Fruit fly (Drosophila melanogaster): Measurements from ENCODE around the gene CG10184.

CG10184 gene

dm6 chr3R:23646183-23646582 is 40.9 kb upstream of the CG10184 start:
- peak; percentile 72 for TF ChIP-seq CG4820 (GFP tag; optimal IDR thresholded peaks at IDR 0.05)
- TF ChIP-seq prd (optimal IDR thresholded peaks at IDR 0.05) = no peak
- TF ChIP-seq prd (GFP tag; IDR thresholded peaks at IDR 0.05) = peak; percentile 84
- peak; percentile 83 for TF ChIP-seq CG11504 (tag; optimal IDR thresholded peaks at IDR 0.05)
- peak; percentile 28 for TF ChIP-seq Myb (GFP tag; optimal IDR thresholded peaks at IDR 0.05)
- peak; percentile 20 for TF ChIP-seq gro (GFP tag; optimal IDR thresholded peaks at IDR 0.05)
- TF ChIP-seq caup (GFP tag; optimal IDR thresholded peaks at IDR 0.05; ENCODE audit: severe bottlenecking) = peak; percentile 55
- TF ChIP-seq CG2875 (GFP tag; optimal IDR thresholded peaks at IDR 0.05) = peak; percentile 60
- TF ChIP-seq dpn (GFP tag; optimal IDR thresholded peaks at IDR 0.05) = peak; percentile 69 to 75
- peak in 1 of 2 experiments; percentile 78 for TF ChIP-seq Hr51 (GFP tag; optimal IDR thresholded peaks at IDR 0.05)
- TF ChIP-seq knrl (GFP tag; IDR thresholded peaks at IDR 0.05; ENCODE audit: partially characterized antibody) = no peak
- peak; percentile 39 for TF ChIP-seq crc (GFP tag; optimal IDR thresholded peaks at IDR 0.05)
- TF ChIP-seq repo (GFP tag; optimal IDR thresholded peaks at IDR 0.05) = peak; percentile 61
- TF ChIP-seq gcm (GFP tag; optimal IDR thresholded peaks at IDR 0.05) = peak; percentile 46
- TF ChIP-seq CG10462 (GFP tag; optimal IDR thresholded peaks at IDR 0.05) = peak; percentile 50
- TF ChIP-seq kah (GFP tag; optimal IDR thresholded peaks at IDR 0.05) = peak; percentile 44
- peak; percentile 12 for TF ChIP-seq CG8359 (GFP tag; optimal IDR thresholded peaks at IDR 0.05; ENCODE audit: borderline replicate concordance)
- no peak for TF ChIP-seq pb (GFP tag; optimal IDR thresholded peaks at IDR 0.05)
- peak; percentile 61 for TF ChIP-seq CG5245 (GFP tag; optimal IDR thresholded peaks at IDR 0.05)
- peak; percentile 53 for TF ChIP-seq CG30431 (GFP tag; optimal IDR thresholded peaks at IDR 0.05)
- TF ChIP-seq kay (GFP tag; optimal IDR thresholded peaks at IDR 0.05) = no peak
- TF ChIP-seq dysf (GFP tag; IDR thresholded peaks at IDR 0.05) = peak; percentile 83
- TF ChIP-seq danr (GFP tag; IDR thresholded peaks at IDR 0.05) = peak; percentile 45; the same call in 1 of the 2 replicates
- peak; percentile 75 for TF ChIP-seq fd96Cb (tag; optimal IDR thresholded peaks at IDR 0.05)
- TF ChIP-seq CG2678 (tag; optimal IDR thresholded peaks at IDR 0.05) = peak; percentile 75
- TF ChIP-seq ewg (GFP tag; optimal IDR thresholded peaks at IDR 0.05) = peak; percentile 63
- TF ChIP-seq sima (GFP tag; optimal IDR thresholded peaks at IDR 0.05) = no peak
- 0 out of 2 replicates have a peak, but pooled peaks have one; percentile 13 for TF ChIP-seq Dip2 (GFP tag; IDR thresholded peaks at IDR 0.05)
- TF ChIP-seq NC2β (GFP tag; optimal IDR thresholded peaks at IDR 0.05) = peak; percentile 68
- peak; percentile 39 for TF ChIP-seq org-1 (GFP tag; optimal IDR thresholded peaks at IDR 0.05)
- TF ChIP-seq fd64A (GFP tag; optimal IDR thresholded peaks at IDR 0.05) = peak; percentile 49
- no peak for TF ChIP-seq Tbp (GFP tag; optimal IDR thresholded peaks at IDR 0.05)
- peak; percentile 69 for TF ChIP-seq CG1529 (GFP tag; optimal IDR thresholded peaks at IDR 0.05)
- TF ChIP-seq klu (GFP tag; IDR thresholded peaks at IDR 0.05) = 0 out of 2 replicates have a peak, but pooled peaks have one; percentile 36
- TF ChIP-seq H2.0 (GFP tag; IDR thresholded peaks at IDR 0.05) = peak; percentile 80
- TF ChIP-seq CG4854 (GFP tag; optimal IDR thresholded peaks at IDR 0.05) = peak; percentile 49
- TF ChIP-seq row (GFP tag; IDR thresholded peaks at IDR 0.05) = peak; percentile 77
- peak in 1 of 2 experiments; percentile 85 for TF ChIP-seq Hr78 (GFP tag; optimal IDR thresholded peaks at IDR 0.05)
- 0 out of 3 replicates have a peak, but pooled peaks have one; percentile 43 for TF ChIP-seq Mrtf (GFP tag; IDR thresholded peaks at IDR 0.05)
- peak; percentile 75 for TF ChIP-seq ap (GFP tag; IDR thresholded peaks at IDR 0.05)
- TF ChIP-seq pita (GFP tag; optimal IDR thresholded peaks at IDR 0.05) = no peak
- peak; percentile 71 for TF ChIP-seq wdn (GFP tag; IDR thresholded peaks at IDR 0.05)
- peak; percentile 71 for TF ChIP-seq ttk (GFP tag; IDR thresholded peaks at IDR 0.05)
- peak; percentile 2 for TF ChIP-seq D19B (GFP tag; optimal IDR thresholded peaks at IDR 0.05)
- TF ChIP-seq CG1832 (GFP tag; optimal IDR thresholded peaks at IDR 0.05) = no peak
- peak; percentile 67; the same call in 2 of the 3 replicates for TF ChIP-seq CG17361 (GFP tag; IDR thresholded peaks at IDR 0.05)
- TF ChIP-seq otp (GFP tag; IDR thresholded peaks at IDR 0.05) = peak; percentile 79
- TF ChIP-seq CG11085 (GFP tag; IDR thresholded peaks at IDR 0.05) = 0 out of 2 replicates have a peak, but pooled peaks have one; percentile 37
- peak; percentile 36 for TF ChIP-seq btn (GFP tag; optimal IDR thresholded peaks at IDR 0.05)
- peak; percentile 62; the same call in 2 of the 3 replicates for TF ChIP-seq croc (GFP tag; conservative IDR thresholded peaks at IDR 0.05)
- peak; percentile 70; the same call in 2 of the 3 replicates for TF ChIP-seq CG7357 (GFP tag; IDR thresholded peaks at IDR 0.05)
